Fruit fly (Drosophila melanogaster) whole organism, prepupa: ENCODE results near the gene Ir94e.

Experiments used
- CG10631 ChIP-seq: fragments of 200-800 bp; sonication (Bioruptor generic); optimal IDR thresholded peaks from 2 replicates; lab custom pipeline; 2016; ENCODE audit warnings: missing biosample characterization, missing genetic modification characterization
- CG10669 ChIP-seq: fragments of 200-800 bp; sonication (Bioruptor generic); optimal IDR thresholded peaks from 3 replicates; lab custom pipeline; 2018; ENCODE audit warnings: missing biosample characterization, mild to moderate bottlenecking, missing genetic modification characterization, moderate library complexity
- CG15336 ChIP-seq: fragments of 200-800 bp; sonication (Bioruptor generic); IDR thresholded peaks from 2 replicates; pipeline ENCODE4 v1.3.6; 2022; ENCODE audit warnings: missing biosample characterization, missing genetic modification characterization
- CG3032 ChIP-seq: fragments of 200-800 bp; optimal IDR thresholded peaks from 2 replicates; lab custom pipeline; 2019; ENCODE audit warnings: missing biosample characterization, mild to moderate bottlenecking, missing genetic modification characterization, moderate library complexity
- CG31627 ChIP-seq: fragments of 200-800 bp; sonication (Bioruptor generic); optimal IDR thresholded peaks from 3 replicates; lab custom pipeline; 2016; ENCODE audit warnings: missing biosample characterization, missing genetic modification characterization
- CG32006 ChIP-seq: fragments of 200-800 bp; sonication (Bioruptor generic); optimal IDR thresholded peaks from 3 replicates; lab custom pipeline; 2017; ENCODE audit warnings: missing biosample characterization, mild to moderate bottlenecking, missing genetic modification characterization
- CG4318 ChIP-seq: fragments of 200-800 bp; sonication (Bioruptor generic); optimal IDR thresholded peaks from 3 replicates; lab custom pipeline; 2017; ENCODE audit warnings: missing biosample characterization, mild to moderate bottlenecking, missing genetic modification characterization
- CG6163 ChIP-seq: fragments of 200-800 bp; sonication (Bioruptor generic); IDR thresholded peaks from 3 replicates; pipeline ENCODE4 v1.3.6; 2022; ENCODE audit warnings: missing biosample characterization, missing genetic modification characterization
- CG6276 ChIP-seq: fragments of 200-800 bp; sonication (Bioruptor generic); optimal IDR thresholded peaks from 2 replicates; lab custom pipeline; 2017; ENCODE audit warnings: missing biosample characterization, mild to moderate bottlenecking, missing genetic modification characterization
- CG6792 ChIP-seq: fragments of 200-800 bp; sonication (Bioruptor generic); optimal IDR thresholded peaks from 3 replicates; lab custom pipeline; 2016; ENCODE audit warnings: missing biosample characterization, missing genetic modification characterization
- CG6808 ChIP-seq: fragments of 200-800 bp; sonication (Bioruptor generic); optimal IDR thresholded peaks from 3 replicates; lab custom pipeline; 2017; ENCODE audit warnings: missing biosample characterization, missing genetic modification characterization, mild to moderate bottlenecking, moderate library complexity, missing genetic modification reagents
- CG6854 ChIP-seq: fragments of 200-800 bp; sonication (Bioruptor generic); optimal IDR thresholded peaks from 2 replicates; lab custom pipeline; 2017; ENCODE audit warnings: missing biosample characterization, mild to moderate bottlenecking, missing genetic modification characterization
- CG8119 ChIP-seq: fragments of 200-800 bp; sonication (Bioruptor generic); IDR thresholded peaks from 3 replicates; pipeline ENCODE4 v1.3.6; 2022; ENCODE audit warnings: missing biosample characterization, missing genetic modification characterization
- CG8632 ChIP-seq: fragments of 200-800 bp; sonication (Bioruptor generic); optimal IDR thresholded peaks from 3 replicates; lab custom pipeline; 2016; ENCODE audit warnings: missing biosample characterization, missing genetic modification characterization
- Eip78C ChIP-seq: fragments of 200-800 bp; sonication (Bioruptor generic); peaks from one replicate; lab custom pipeline; 2016; ENCODE audit warnings: missing biosample characterization, missing genetic modification characterization
- Eip93F ChIP-seq: fragments of 200-800 bp; sonication (Bioruptor generic); optimal IDR thresholded peaks from 2 replicates; lab custom pipeline; 2016; ENCODE audit warnings: missing biosample characterization, mild to moderate bottlenecking, missing genetic modification characterization
- Ets21C ChIP-seq: fragments of 200-800 bp; sonication (Bioruptor generic); optimal IDR thresholded peaks from 3 replicates; lab custom pipeline; 2016; ENCODE audit warnings: missing biosample characterization, missing genetic modification characterization
- Gug ChIP-seq: fragments of 200-800 bp; sonication (Bioruptor generic); IDR thresholded peaks from 2 replicates; pipeline ENCODE4 v1.3.6; 2022; ENCODE audit warnings: missing biosample characterization, missing genetic modification characterization
- Hr38 ChIP-seq: sonication (Bioruptor generic); optimal IDR thresholded peaks from 2 replicates; lab custom pipeline; 2016; ENCODE audit warnings: missing biosample characterization, missing genetic modification characterization
- Hr39 ChIP-seq: fragments of 200-800 bp; sonication (Bioruptor generic); optimal IDR thresholded peaks from 2 replicates; lab custom pipeline; 2016; ENCODE audit warnings: missing biosample characterization, missing genetic modification characterization
- Hr4 ChIP-seq: fragments of 200-800 bp; sonication (Bioruptor generic); optimal IDR thresholded peaks from 3 replicates; lab custom pipeline; 2016; ENCODE audit warnings: missing biosample characterization, missing genetic modification characterization
- Lpt ChIP-seq: fragments of 200-800 bp; sonication (Bioruptor generic); optimal IDR thresholded peaks from 3 replicates; lab custom pipeline; 2016; ENCODE audit warnings: missing biosample characterization, missing genetic modification characterization
- Met ChIP-seq: fragments of 200-800 bp; sonication (Bioruptor generic); optimal IDR thresholded peaks from 3 replicates; lab custom pipeline; 2016; ENCODE audit warnings: missing biosample characterization, missing genetic modification characterization
- OdsH ChIP-seq: fragments of 200-800 bp; sonication (Bioruptor generic); optimal IDR thresholded peaks from 3 replicates; lab custom pipeline; 2016; ENCODE audit warnings: missing biosample characterization, missing genetic modification characterization
- Smox ChIP-seq: fragments of 200-800 bp; sonication (Bioruptor generic); optimal IDR thresholded peaks from 3 replicates; lab custom pipeline; 2016; ENCODE audit warnings: missing biosample characterization, missing genetic modification characterization
- Sox102F ChIP-seq: fragments of 200-800 bp; sonication (Bioruptor generic); optimal IDR thresholded peaks from 2 replicates; lab custom pipeline; 2016; ENCODE audit warnings: missing biosample characterization, mild to moderate bottlenecking, missing genetic modification characterization
- Sox15 ChIP-seq: fragments of 200-800 bp; sonication (Bioruptor generic); optimal IDR thresholded peaks from 3 replicates; lab custom pipeline; 2016; ENCODE audit warnings: missing biosample characterization, missing genetic modification characterization
- achi ChIP-seq: fragments of 200-800 bp; sonication (Bioruptor generic); optimal IDR thresholded peaks from 3 replicates; lab custom pipeline; 2016; ENCODE audit warnings: missing biosample characterization, missing genetic modification characterization
- cyc ChIP-seq: fragments of 200-800 bp; sonication (Bioruptor generic); optimal IDR thresholded peaks from 3 replicates; lab custom pipeline; 2016; ENCODE audit warnings: missing biosample characterization, missing genetic modification characterization
- dsx ChIP-seq: fragments of 200-800 bp; optimal IDR thresholded peaks from 3 replicates; lab custom pipeline; 2019; ENCODE audit warnings: missing biosample characterization, mild to moderate bottlenecking, missing genetic modification characterization, moderate library complexity; ENCODE audit not compliant: poor library complexity, severe bottlenecking
- eg ChIP-seq: fragments of 200-800 bp; sonication (Bioruptor generic); IDR thresholded peaks from 3 replicates; pipeline ENCODE4 v1.3.6; 2022; ENCODE audit warnings: missing biosample characterization, missing genetic modification characterization
- esn ChIP-seq: fragments of 200-800 bp; sonication (Bioruptor generic); optimal IDR thresholded peaks from 2 replicates; lab custom pipeline; 2016; ENCODE audit warnings: missing biosample characterization, mild to moderate bottlenecking, missing genetic modification characterization, moderate library complexity
- fd85E ChIP-seq: fragments of 200-800 bp; sonication (Bioruptor generic); optimal IDR thresholded peaks from 3 replicates; lab custom pipeline; 2016; ENCODE audit warnings: missing biosample characterization, missing genetic modification characterization
- fkh ChIP-seq: fragments of 200-800 bp; sonication (Bioruptor generic); optimal IDR thresholded peaks from 3 replicates; lab custom pipeline; 2017; ENCODE audit warnings: missing biosample characterization, mild to moderate bottlenecking, missing genetic modification characterization, moderate library complexity
- lz ChIP-seq: fragments of 200-800 bp; sonication (Bioruptor generic); optimal IDR thresholded peaks from 3 replicates; lab custom pipeline; 2016; ENCODE audit warnings: missing biosample characterization, missing genetic modification characterization
- net ChIP-seq: fragments of 200-800 bp; sonication (Bioruptor generic); optimal IDR thresholded peaks from 3 replicates; lab custom pipeline; 2016; ENCODE audit warnings: missing biosample characterization, missing genetic modification characterization
- pdm3 ChIP-seq: fragments of 200-800 bp; sonication (Bioruptor generic); optimal IDR thresholded peaks from 3 replicates; lab custom pipeline; 2016; ENCODE audit warnings: missing biosample characterization, missing genetic modification characterization
- salr ChIP-seq, 2 experiments: fragments of 200-800 bp; sonication (Bioruptor generic); optimal IDR thresholded peaks; 3 replicates each; lab custom pipeline; 2016 to 2018; ENCODE audit warnings: missing biosample characterization in 2 of 2, missing genetic modification characterization in 2 of 2, mild to moderate bottlenecking in 1 of 2
- spab ChIP-seq: fragments of 200-800 bp; sonication (Bioruptor generic); optimal IDR thresholded peaks from 2 replicates; lab custom pipeline; 2017; ENCODE audit warnings: missing biosample characterization, mild to moderate bottlenecking, missing genetic modification characterization, missing genetic modification reagents
- svp ChIP-seq: fragments of 200-800 bp; sonication (Bioruptor generic); peaks from one replicate; lab custom pipeline; 2016; ENCODE audit warnings: missing biosample characterization, missing genetic modification characterization

Ir94e gene

dm6 chr3R:23395720-23396119 is 9.6 kb upstream of the Ir94e start (continued):
- no peak for TF ChIP-seq fd85E (GFP tag; lab: Kevin White, UChicago)
- no peak for TF ChIP-seq spab (GFP tag; lab: Kevin White, UChicago)
- TF ChIP-seq net: peak; percentile 40
- TF ChIP-seq Sox15 (GFP tag; lab: Kevin White, UChicago): no peak
- no peak for TF ChIP-seq Met (GFP tag; lab: Kevin White, UChicago)
- no peak for TF ChIP-seq Sox102F (GFP tag; lab: Kevin White, UChicago)
- TF ChIP-seq CG10669: no peak
- no peak for TF ChIP-seq lz
- TF ChIP-seq CG6854 (GFP tag; lab: Kevin White, UChicago): no peak
- no peak for TF ChIP-seq CG31627 (GFP tag; lab: Kevin White, UChicago)
- TF ChIP-seq Hr39 (GFP tag; lab: Kevin White, UChicago): no peak
- TF ChIP-seq CG6808 (GFP tag; lab: Kevin White, UChicago): no peak
- TF ChIP-seq fkh (GFP tag; lab: Kevin White, UChicago): no peak
- TF ChIP-seq svp: peak; percentile 60
- TF ChIP-seq Eip78C (GFP tag; lab: Kevin White, UChicago): peak; percentile 82
- TF ChIP-seq CG3032 (tag; lab: Kevin White, UChicago): no peak
- peak; percentile 87 for TF ChIP-seq CG15336 (GFP tag; lab: Robert Waterston, UW)
- TF ChIP-seq dsx: no peak
- no peak for TF ChIP-seq CG6792

- no peak for TF ChIP-seq Hr38
- TF ChIP-seq Sox15 (GFP tag; lab: Kevin White, UChicago): no peak
- TF ChIP-seq CG6276 (GFP tag; lab: Kevin White, UChicago): peak; percentile 55
- TF ChIP-seq achi (GFP tag; lab: Kevin White, UChicago): peak; percentile 2
- TF ChIP-seq CG6163 (GFP tag; lab: Robert Waterston, UW): 0 out of 3 replicates have a peak, but pooled peaks have one; percentile 42
- TF ChIP-seq Lpt (GFP tag; lab: Kevin White, UChicago): peak; percentile 19
- peak; percentile 19 for TF ChIP-seq CG4318 (GFP tag; lab: Kevin White, UChicago)
- no peak for TF ChIP-seq CG6792
- TF ChIP-seq pdm3 (GFP tag; lab: Kevin White, UChicago): no peak
- TF ChIP-seq Eip93F: no peak
- no peak for TF ChIP-seq salr (GFP tag; optimal IDR thresholded peaks at IDR 0.05; lab: Kevin White, UChicago)
- TF ChIP-seq OdsH (GFP tag; lab: Kevin White, UChicago): peak; percentile 4
- no peak for TF ChIP-seq CG8632
- TF ChIP-seq CG32006 (GFP tag; lab: Kevin White, UChicago): peak; percentile 63
- peak; percentile 18 for TF ChIP-seq CG10631
- peak; percentile 63 for TF ChIP-seq Eip78C (GFP tag; lab: Kevin White, UChicago)
- peak; percentile 69 for TF ChIP-seq CG15336 (GFP tag; lab: Robert Waterston, UW)
- no peak for TF ChIP-seq esn (GFP tag; lab: Kevin White, UChicago)
- peak; percentile 39 for TF ChIP-seq Hr4 (GFP tag; lab: Kevin White, UChicago)
- no peak for TF ChIP-seq cyc
- TF ChIP-seq CG8119 (GFP tag; lab: Robert Waterston, UW): peak; percentile 77
- TF ChIP-seq Sox102F (GFP tag; lab: Kevin White, UChicago): no peak
- no peak for TF ChIP-seq Smox (GFP tag; lab: Kevin White, UChicago)
- TF ChIP-seq eg: peak; percentile 42; the same call in 1 of the 3 replicates
- TF ChIP-seq CG3032 (tag; lab: Kevin White, UChicago): no peak
- no peak for TF ChIP-seq Ets21C (GFP tag; lab: Kevin White, UChicago)
- no peak for TF ChIP-seq Gug
- TF ChIP-seq, all 60 proteins: peak for 13
Measured at dm6 chr3R:23396548-23397294, 8.6 kb upstream of the Ir94e start.
